Fruit fly (Drosophila melanogaster): ENCODE data around the gene CG13807.

The CG13807 gene

DNA sequence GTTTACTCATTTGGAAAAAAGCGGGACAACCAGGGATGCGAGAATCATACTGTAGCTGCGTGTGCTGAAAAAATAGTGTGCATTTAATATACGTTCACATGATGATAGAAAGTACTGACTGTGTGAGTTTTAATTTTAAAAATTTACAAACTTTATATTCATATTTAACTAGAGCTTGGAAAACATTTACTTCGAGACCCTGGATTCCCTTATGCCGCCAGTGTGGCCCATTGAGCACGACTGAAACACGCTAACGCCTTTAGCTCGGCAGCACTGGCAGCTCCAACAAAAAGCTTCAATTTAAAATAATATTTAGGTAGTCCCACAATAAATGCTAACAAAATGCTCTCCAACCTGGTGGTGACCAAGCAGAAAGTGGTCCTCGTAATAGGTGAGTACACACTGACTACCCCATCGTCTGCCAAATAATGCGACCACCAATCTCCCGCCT is 5.3 kb upstream of the CG13807 start, which contains the start of the genes CG1275 and Elp5 (continued):
- TF ChIP-seq Spps (tag; optimal IDR thresholded peaks at IDR 0.05) (peak; percentile 92), CG31441 (GFP tag; IDR thresholded peaks at IDR 0.05) (peak; percentile 99), dmrt11E (tag; optimal IDR thresholded peaks at IDR 0.05) (peak; percentile 96), bbx (GFP tag; IDR thresholded peaks at IDR 0.05; ENCODE audit: partially characterized antibody) (no peak), GATAe (GFP tag; conservative IDR thresholded peaks at IDR 0.05) (peak; percentile 99), Atf-2 (GFP tag; optimal IDR thresholded peaks at IDR 0.05) (peak; percentile 97), Pdp1 (GFP tag; optimal IDR thresholded peaks at IDR 0.05) (peak; percentile 98), Gug (GFP tag; IDR thresholded peaks at IDR 0.05) (peak; percentile 99), zf30C (GFP tag; optimal IDR thresholded peaks at IDR 0.05) (no peak), Ssrp (tag; optimal IDR thresholded peaks at IDR 0.05) (peak; percentile 98), grn (GFP tag; optimal IDR thresholded peaks at IDR 0.05) (peak; percentile 77), Fer3 (tag; optimal IDR thresholded peaks at IDR 0.05) (peak; percentile 99), emc (GFP tag; optimal IDR thresholded peaks at IDR 0.05) (peak; percentile 91), CG13287 (GFP tag; IDR thresholded peaks at IDR 0.05; ENCODE audit: partially characterized antibody) (peak; percentile 37; the same call in 1 of the 2 replicates), Usf (GFP tag; optimal IDR thresholded peaks at IDR 0.05) (peak; percentile 95), MTF-1 (GFP tag; optimal IDR thresholded peaks at IDR 0.05; ENCODE audit: borderline replicate concordance) (peak; percentile 89), kni (GFP tag; optimal IDR thresholded peaks at IDR 0.05) (peak; percentile 65), bsh (GFP tag; optimal IDR thresholded peaks at IDR 0.05) (peak; percentile 94 to 99), Camta (GFP tag; optimal IDR thresholded peaks at IDR 0.05) (peak; percentile 95), CG1602 (GFP tag; optimal IDR thresholded peaks at IDR 0.05) (peak; percentile 98), grau (tag; optimal IDR thresholded peaks at IDR 0.05) (peak; percentile 97), CG16813 (GFP tag; IDR thresholded peaks at IDR 0.05; ENCODE audit: partially characterized antibody) (no peak), Max (GFP tag; optimal IDR thresholded peaks at IDR 0.05) (peak; percentile 94), TFAM (GFP tag; optimal IDR thresholded peaks at IDR 0.05) (peak; percentile 70), scrt (GFP tag; optimal IDR thresholded peaks at IDR 0.05) (peak; percentile 84), ttk (GFP tag; IDR thresholded peaks at IDR 0.05) (peak; percentile 99), Opbp (GFP tag; IDR thresholded peaks at IDR 0.05; ENCODE audit: partially characterized antibody) (no peak), Dad (GFP tag; optimal IDR thresholded peaks at IDR 0.05) (peak; percentile 94), fd96Cb (tag; optimal IDR thresholded peaks at IDR 0.05) (peak; percentile 96), z (GFP tag; IDR thresholded peaks at IDR 0.05) (peak; percentile 86), so (GFP tag; IDR thresholded peaks at IDR 0.05) (peak; percentile 99), Optix (GFP tag; IDR thresholded peaks at IDR 0.05) (peak; percentile 99), CG2889 (GFP tag; IDR thresholded peaks at IDR 0.05) (peak; percentile 99), tup (GFP tag; optimal IDR thresholded peaks at IDR 0.05) (peak; percentile 96), CG8944 (GFP tag; optimal IDR thresholded peaks at IDR 0.05) (peak; percentile 96), vfl (GFP tag; optimal IDR thresholded peaks at IDR 0.05) (peak; percentile 98), ftz-f1 (GFP tag; optimal IDR thresholded peaks at IDR 0.05) (peak; percentile 86), B-H1 (GFP tag; IDR thresholded peaks at IDR 0.05) (peak; percentile 99), gcm2 (GFP tag; optimal IDR thresholded peaks at IDR 0.05) (peak; percentile 94), schlank (tag; optimal IDR thresholded peaks at IDR 0.05) (peak; percentile 98), disco-r (GFP tag; optimal IDR thresholded peaks at IDR 0.05) (peak; percentile 95), CG7963 (GFP tag; IDR thresholded peaks at IDR 0.05; ENCODE audit: partially characterized antibody) (no peak), CG2120 (GFP tag; optimal IDR thresholded peaks at IDR 0.05) (peak; percentile 99), ac (GFP tag; optimal IDR thresholded peaks at IDR 0.05) (peak; percentile 80), CG1024 (GFP tag; IDR thresholded peaks at IDR 0.05) (peak; percentile 98), CG2199 (GFP tag; IDR thresholded peaks at IDR 0.05) (peak; percentile 100), CG17361 (GFP tag; IDR thresholded peaks at IDR 0.05) (peak; percentile 99), hb (GFP tag; IDR thresholded peaks at IDR 0.05; ENCODE audit: partially characterized antibody) (no peak), CG42726 (GFP tag; IDR thresholded peaks at IDR 0.05; ENCODE audit: partially characterized antibody) (no peak), eve (GFP tag; optimal IDR thresholded peaks at IDR 0.05) (no peak)

All from whole organism, embryonic.